Fruit fly (Drosophila melanogaster) whole organism, embryonic: ENCODE measurements around the gene CG7987.
A peak's percentile ranks its signal among the peaks of the same experiment; 100 is the strongest.

Experiments
- B-H2 ChIP-seq: fragments of 200-800 bp; sonication (Bioruptor generic); optimal IDR thresholded peaks from 2 replicates; lab custom pipeline; 2018; ENCODE audit warnings: missing biosample characterization, mild to moderate bottlenecking, missing genetic modification characterization
- Bgb ChIP-seq: fragments of 200-800 bp; sonication (Bioruptor generic); IDR thresholded peaks from 2 replicates; pipeline ENCODE4 v1.3.6; 2022; ENCODE audit warnings: missing biosample characterization, missing genetic modification characterization; ENCODE audit not compliant: partially characterized antibody
- CG10431 ChIP-seq: fragments of 200-800 bp; sonication (Bioruptor generic); optimal IDR thresholded peaks from 3 replicates; lab custom pipeline; 2018; ENCODE audit warnings: missing biosample characterization, mild to moderate bottlenecking, missing genetic modification characterization
- CG10543 ChIP-seq: fragments of 200-800 bp; sonication (Bioruptor generic); optimal IDR thresholded peaks from 3 replicates; lab custom pipeline; 2017; ENCODE audit warnings: missing biosample characterization, mild to moderate bottlenecking, missing genetic modification characterization, moderate library complexity
- CG11456 ChIP-seq: fragments of 200-800 bp; sonication (Bioruptor generic); IDR thresholded peaks from 3 replicates; pipeline ENCODE4 v1.3.6; 2022; ENCODE audit warnings: missing biosample characterization, missing genetic modification characterization
- CG11695 ChIP-seq: fragments of 200-800 bp; sonication (Bioruptor generic); IDR thresholded peaks from 3 replicates; pipeline ENCODE4 v1.3.6; 2022; ENCODE audit warnings: missing biosample characterization, missing genetic modification characterization
- CG12071 ChIP-seq: fragments of 200-800 bp; sonication (Bioruptor generic); optimal IDR thresholded peaks from 3 replicates; lab custom pipeline; 2018; ENCODE audit warnings: missing biosample characterization, mild to moderate bottlenecking, missing genetic modification characterization
- CG13123 ChIP-seq: fragments of 200-800 bp; sonication (Bioruptor generic); optimal IDR thresholded peaks from 2 replicates; lab custom pipeline; 2016; ENCODE audit warnings: missing biosample characterization, missing genetic modification characterization
- CG13296 ChIP-seq: fragments of 200-800 bp; sonication (Bioruptor generic); optimal IDR thresholded peaks from 3 replicates; lab custom pipeline; 2018; ENCODE audit warnings: missing biosample characterization, mild to moderate bottlenecking, missing genetic modification characterization
- CG13894 ChIP-seq: fragments of 200-800 bp; sonication (Bioruptor generic); optimal IDR thresholded peaks from 3 replicates; lab custom pipeline; 2018; ENCODE audit warnings: missing biosample characterization, mild to moderate bottlenecking, missing genetic modification characterization, moderate library complexity
- CG15073 ChIP-seq: fragments of 200-800 bp; sonication (Bioruptor generic); optimal IDR thresholded peaks from 2 replicates; lab custom pipeline; 2016; ENCODE audit warnings: missing biosample characterization, missing genetic modification characterization
- CG1603 ChIP-seq: fragments of 200-800 bp; sonication (Bioruptor generic); optimal IDR thresholded peaks from 2 replicates; lab custom pipeline; 2019; ENCODE audit warnings: missing biosample characterization, mild to moderate bottlenecking, missing genetic modification characterization, moderate library complexity
- CG17186 ChIP-seq: fragments of 200-800 bp; sonication (Bioruptor generic); optimal IDR thresholded peaks from 3 replicates; lab custom pipeline; 2017; ENCODE audit warnings: missing biosample characterization, missing genetic modification reagents, missing genetic modification characterization
- CG17359 ChIP-seq: fragments of 200-800 bp; sonication (Bioruptor generic); optimal IDR thresholded peaks from 3 replicates; lab custom pipeline; 2018; ENCODE audit warnings: missing biosample characterization, mild to moderate bottlenecking, missing genetic modification characterization, moderate library complexity
- CG18011 ChIP-seq: fragments of 200-800 bp; sonication (Bioruptor generic); optimal IDR thresholded peaks from 2 replicates; lab custom pipeline; 2017; ENCODE audit warnings: missing biosample characterization, missing genetic modification characterization, mild to moderate bottlenecking, moderate library complexity, missing genotype
- CG33213 ChIP-seq: fragments of 200-800 bp; sonication (Bioruptor generic); optimal IDR thresholded peaks from 3 replicates; lab custom pipeline; 2016; ENCODE audit warnings: missing biosample characterization, missing genetic modification characterization
- CG3838 ChIP-seq: fragments of 200-800 bp; sonication (Bioruptor generic); optimal IDR thresholded peaks from 3 replicates; lab custom pipeline; 2016; ENCODE audit warnings: missing biosample characterization, missing genetic modification characterization
- CG6689 ChIP-seq: fragments of 200-800 bp; sonication (Bioruptor generic); IDR thresholded peaks from 2 replicates; pipeline ENCODE4 v1.3.6; 2022; ENCODE audit warnings: missing biosample characterization, missing genetic modification characterization
- CG7963 ChIP-seq: fragments of 200-800 bp; sonication (Bioruptor generic); IDR thresholded peaks from 3 replicates; pipeline ENCODE4 v1.3.6; 2022; ENCODE audit warnings: missing biosample characterization, missing genetic modification characterization; ENCODE audit not compliant: partially characterized antibody
- CG8281 ChIP-seq: fragments of 200-800 bp; sonication (Bioruptor generic); optimal IDR thresholded peaks from 2 replicates; lab custom pipeline; 2018; ENCODE audit warnings: missing biosample characterization, mild to moderate bottlenecking, missing genetic modification characterization, moderate library complexity
- Chrac-16 ChIP-seq: fragments of 200-800 bp; sonication (Bioruptor generic); optimal IDR thresholded peaks from 3 replicates; lab custom pipeline; 2016; ENCODE audit warnings: missing biosample characterization, missing genetic modification characterization
- Dbx ChIP-seq: fragments of 200-800 bp; sonication (Bioruptor generic); IDR thresholded peaks from 3 replicates; pipeline ENCODE4 v1.3.6; 2022; ENCODE audit warnings: missing biosample characterization, missing genetic modification characterization
- Elba2 ChIP-seq: fragments of 200-800 bp; sonication (Bioruptor generic); optimal IDR thresholded peaks from 3 replicates; lab custom pipeline; 2016; ENCODE audit warnings: missing biosample characterization, missing genetic modification characterization
- Fer3 ChIP-seq: fragments of 200-800 bp; sonication (Bioruptor generic); optimal IDR thresholded peaks from 2 replicates; lab custom pipeline; 2018; ENCODE audit warnings: missing biosample characterization, mild to moderate bottlenecking, missing genetic modification characterization, moderate library complexity
- HHEX ChIP-seq: fragments of 200-800 bp; sonication (Bioruptor generic); optimal IDR thresholded peaks from 3 replicates; lab custom pipeline; 2017; ENCODE audit warnings: missing biosample characterization, mild to moderate bottlenecking, missing genetic modification characterization, missing genetic modification reagents
- Hmr ChIP-seq: fragments of 200-800 bp; sonication (Bioruptor generic); optimal IDR thresholded peaks from 3 replicates; lab custom pipeline; 2017; ENCODE audit warnings: mild to moderate bottlenecking, missing biosample characterization, missing genetic modification reagents, missing genetic modification characterization
- Hsf ChIP-seq: fragments of 200-800 bp; sonication (Bioruptor generic); optimal IDR thresholded peaks from 3 replicates; lab custom pipeline; 2016; ENCODE audit warnings: missing biosample characterization, missing genetic modification characterization
- MBD-R2 ChIP-seq: fragments of 200-800 bp; sonication (Bioruptor generic); IDR thresholded peaks from 2 replicates; pipeline ENCODE4 v1.3.6; 2022; ENCODE audit warnings: missing biosample characterization, missing genetic modification characterization
- MESR4 ChIP-seq: fragments of 200-800 bp; sonication (Bioruptor generic); optimal IDR thresholded peaks from 2 replicates; lab custom pipeline; 2018; ENCODE audit warnings: missing biosample characterization, mild to moderate bottlenecking, missing genetic modification characterization, moderate library complexity
- Meics ChIP-seq: fragments of 200-800 bp; sonication (Bioruptor generic); optimal IDR thresholded peaks from 2 replicates; lab custom pipeline; 2017; ENCODE audit warnings: missing biosample characterization, mild to moderate bottlenecking, missing genetic modification characterization
- Nf-YB ChIP-seq: fragments of 200-800 bp; sonication (Bioruptor generic); optimal IDR thresholded peaks from 3 replicates; lab custom pipeline; 2019; ENCODE audit warnings: missing biosample characterization, mild to moderate bottlenecking, missing genetic modification characterization, moderate library complexity
- Nf-YC ChIP-seq: fragments of 200-800 bp; optimal IDR thresholded peaks from 3 replicates; lab custom pipeline; 2019; ENCODE audit warnings: missing biosample characterization, mild to moderate bottlenecking, missing genetic modification characterization, moderate library complexity
- Poxn ChIP-seq: fragments of 200-800 bp; sonication (Bioruptor generic); IDR thresholded peaks from 2 replicates; pipeline ENCODE4 v1.3.6; 2022; ENCODE audit warnings: missing biosample characterization, missing genetic modification characterization
- TFAM ChIP-seq: fragments of 200-800 bp; sonication (Bioruptor generic); optimal IDR thresholded peaks from 2 replicates; lab custom pipeline; 2017; ENCODE audit warnings: missing biosample characterization, missing genetic modification characterization, inconsistent platforms
- YL-1 ChIP-seq: fragments of 200-800 bp; sonication (Bioruptor generic); optimal IDR thresholded peaks from 3 replicates; lab custom pipeline; 2017; ENCODE audit warnings: missing biosample characterization, mild to moderate bottlenecking, missing genetic modification characterization
- ac ChIP-seq: fragments of 200-800 bp; sonication (Bioruptor generic); optimal IDR thresholded peaks from 3 replicates; lab custom pipeline; 2017; ENCODE audit warnings: missing biosample characterization, mild to moderate bottlenecking, missing genetic modification characterization
- ash1 ChIP-seq: fragments of 200-800 bp; sonication (Bioruptor generic); optimal IDR thresholded peaks from 2 replicates; lab custom pipeline; 2018; ENCODE audit warnings: missing biosample characterization, mild to moderate bottlenecking, missing genetic modification characterization
- corto ChIP-seq: fragments of 200-800 bp; sonication (Bioruptor generic); optimal IDR thresholded peaks from 2 replicates; lab custom pipeline; 2016; ENCODE audit warnings: missing biosample characterization, mild to moderate bottlenecking, missing genetic modification characterization, moderate library complexity
- disco-r ChIP-seq: fragments of 200-800 bp; sonication (Bioruptor generic); optimal IDR thresholded peaks from 2 replicates; lab custom pipeline; 2016; ENCODE audit warnings: missing biosample characterization, missing genetic modification characterization
- fd102C ChIP-seq: fragments of 200-800 bp; sonication (Bioruptor generic); optimal IDR thresholded peaks from 2 replicates; lab custom pipeline; 2018; ENCODE audit warnings: missing biosample characterization, mild to moderate bottlenecking, missing genetic modification characterization, moderate library complexity
- gsb-n ChIP-seq: fragments of 200-800 bp; sonication (Bioruptor generic); optimal IDR thresholded peaks from 3 replicates; lab custom pipeline; 2018; ENCODE audit warnings: missing biosample characterization, mild to moderate bottlenecking, missing genetic modification characterization
- jumu ChIP-seq: fragments of 200-800 bp; sonication (Bioruptor generic); optimal IDR thresholded peaks from 3 replicates; lab custom pipeline; 2016; ENCODE audit warnings: missing biosample characterization, missing genetic modification characterization
- lab ChIP-seq: fragments of 200-800 bp; sonication (Bioruptor generic); optimal IDR thresholded peaks from 3 replicates; lab custom pipeline; 2017; ENCODE audit warnings: missing biosample characterization, missing genetic modification characterization, mild to moderate bottlenecking, moderate library complexity, missing genetic modification reagents
- lola ChIP-seq, 3 experiments: fragments of >200 bp in 2 of 3; fragments of 200-800 bp in 1 of 3; sonication (Bioruptor generic) in 1 of 3; optimal IDR thresholded peaks; 2 replicates each; lab custom pipeline; 2017 to 2019; ENCODE audit warnings: missing biosample characterization in 3 of 3, missing genetic modification characterization in 3 of 3, mild to moderate bottlenecking in 1 of 3, moderate library complexity in 1 of 3
- mam ChIP-seq: fragments of 200-800 bp; sonication (Bioruptor generic); optimal IDR thresholded peaks from 3 replicates; lab custom pipeline; 2016; ENCODE audit warnings: missing biosample characterization, missing genetic modification characterization
- nom ChIP-seq: fragments of 200-800 bp; sonication (Bioruptor generic); optimal IDR thresholded peaks from 2 replicates; lab custom pipeline; 2017; ENCODE audit warnings: missing biosample characterization, missing genetic modification characterization, mild to moderate bottlenecking, moderate library complexity, missing genetic modification reagents
- row ChIP-seq: fragments of 200-800 bp; sonication (Bioruptor generic); IDR thresholded peaks from 3 replicates; pipeline ENCODE4 v1.3.6; 2022; ENCODE audit warnings: missing biosample characterization, missing genetic modification characterization
- sisA ChIP-seq: fragments of 200-800 bp; sonication (Bioruptor generic); IDR thresholded peaks from 2 replicates; pipeline ENCODE4 v1.3.6; 2022; ENCODE audit warnings: missing biosample characterization, missing genetic modification characterization
- zen2 ChIP-seq: fragments of 200-800 bp; sonication (Bioruptor generic); IDR thresholded peaks from 3 replicates; pipeline ENCODE4 v1.3.6; 2022; ENCODE audit warnings: missing biosample characterization, missing genetic modification characterization; ENCODE audit not compliant: partially characterized antibody
- zfh2 ChIP-seq: fragments of 200-800 bp; sonication (Bioruptor generic); optimal IDR thresholded peaks from 2 replicates; lab custom pipeline; 2016; ENCODE audit warnings: missing biosample characterization, missing genetic modification characterization

CG7987 gene

DNA sequence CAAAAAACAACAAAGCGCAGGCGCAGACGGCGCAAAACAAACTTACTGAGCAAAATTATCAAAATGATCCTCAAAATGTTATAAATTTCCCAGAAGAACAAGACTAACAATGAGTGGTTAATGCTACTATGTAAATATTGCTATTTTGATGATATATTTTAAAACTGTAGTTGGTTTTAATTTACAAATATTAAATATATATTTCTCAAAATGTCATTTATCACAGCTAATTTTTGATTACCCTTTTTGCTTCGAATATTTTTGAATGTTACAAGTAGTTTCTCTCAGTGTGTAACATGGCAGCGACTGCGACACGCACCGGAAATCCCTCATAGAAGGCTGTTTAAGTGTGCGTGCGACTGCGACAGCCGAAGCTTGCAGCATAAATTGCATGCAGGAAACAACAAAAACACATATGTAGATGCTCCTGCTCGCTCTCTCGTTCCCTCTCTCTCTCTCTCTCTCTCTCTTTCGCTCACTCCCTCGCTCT, 22.3 kb upstream of the CG7987 start (continued):
- peak; percentile 26 for TF ChIP-seq gsb-n (tag; lab: Kevin White, UChicago)
- TF ChIP-seq zen2 (GFP tag; lab: Robert Waterston, UW): no peak
- TF ChIP-seq Fer3: no peak
- TF ChIP-seq MBD-R2 (GFP tag; lab: Robert Waterston, UW): no peak
- no peak for TF ChIP-seq Bgb (GFP tag; lab: Robert Waterston, UW)
- no peak for TF ChIP-seq CG13894 (tag; lab: Kevin White, UChicago)
- TF ChIP-seq CG1603 (tag; lab: Kevin White, UChicago): peak; percentile 32
- TF ChIP-seq fd102C (GFP tag; lab: Kevin White, UChicago): no peak
- TF ChIP-seq CG6689: peak; percentile 25; the same call in 1 of the 2 replicates
- TF ChIP-seq Elba2 (GFP tag; lab: Kevin White, UChicago): no peak
- TF ChIP-seq lola (GFP tag; optimal IDR thresholded peaks at IDR 0.05; lab: Kevin White, UChicago): peak in 1 of 3 experiments; percentile 56
- TF ChIP-seq YL-1 (GFP tag; lab: Kevin White, UChicago): no peak
- peak; percentile 30; the same call in 2 of the 3 replicates for TF ChIP-seq row (GFP tag; lab: Robert Waterston, UW)
- TF ChIP-seq disco-r (GFP tag; lab: Kevin White, UChicago): no peak
- no peak for TF ChIP-seq HHEX (GFP tag; lab: Kevin White, UChicago)
- TF ChIP-seq Poxn (GFP tag; lab: Robert Waterston, UW): no peak
- TF ChIP-seq Nf-YB: no peak
- TF ChIP-seq CG15073 (GFP tag; lab: Kevin White, UChicago): no peak
- no peak for TF ChIP-seq CG11456
- no peak for TF ChIP-seq CG18011 (GFP tag; lab: Kevin White, UChicago)
- TF ChIP-seq Nf-YC (tag; lab: Kevin White, UChicago): no peak
- no peak for TF ChIP-seq Hsf (GFP tag; lab: Kevin White, UChicago)
- TF ChIP-seq CG33213: no peak
- TF ChIP-seq TFAM: no peak
- no peak for TF ChIP-seq Dbx (GFP tag; lab: Robert Waterston, UW)
- TF ChIP-seq CG8281: no peak
- no peak for TF ChIP-seq CG12071 (GFP tag; lab: Kevin White, UChicago)
- TF ChIP-seq CG13123 (GFP tag; lab: Kevin White, UChicago): no peak
- TF ChIP-seq Meics (GFP tag; lab: Kevin White, UChicago): no peak
- no peak for TF ChIP-seq MESR4 (GFP tag; lab: Kevin White, UChicago)
- no peak for TF ChIP-seq CG11695 (GFP tag; lab: Robert Waterston, UW)
- TF ChIP-seq Chrac-16 (GFP tag; lab: Kevin White, UChicago): no peak
- no peak for TF ChIP-seq mam (GFP tag; lab: Kevin White, UChicago)
- TF ChIP-seq nom: peak; percentile 7
- no peak for TF ChIP-seq CG10543 (GFP tag; lab: Kevin White, UChicago)
- no peak for TF ChIP-seq Hmr
- no peak for TF ChIP-seq CG10431
- no peak for TF ChIP-seq CG7963
- TF ChIP-seq lab: peak; percentile 12
- no peak for TF ChIP-seq sisA
- no peak for TF ChIP-seq CG3838 (GFP tag; lab: Kevin White, UChicago)
- TF ChIP-seq ash1 (GFP tag; lab: Kevin White, UChicago): no peak
- TF ChIP-seq CG17186 (GFP tag; lab: Kevin White, UChicago): no peak
- TF ChIP-seq B-H2 (GFP tag; lab: Kevin White, UChicago): no peak
- peak; percentile 11 for TF ChIP-seq CG17359 (tag; lab: Kevin White, UChicago)
- no peak for TF ChIP-seq ac
- no peak for TF ChIP-seq CG13296 (GFP tag; lab: Kevin White, UChicago)
- no peak for TF ChIP-seq corto (GFP tag; lab: Kevin White, UChicago)
- TF ChIP-seq zfh2: no peak
- no peak for TF ChIP-seq jumu
